Worm (Caenorhabditis elegans) whole organism, L2 larva: ENCODE data around the gene tkr-3.
"Not testable (repeated sequence)": the region's sequence is repeated elsewhere in the genome, so short reads cannot be mapped to it uniquely, and the experiment has no call there.

Experiments used
- R02D3.7 ChIP-seq: fragments of 150-350 bp; optimal IDR thresholded peaks from 2 replicates; lab custom pipeline; 2014; ENCODE audit warnings: missing biosample characterization, missing genetic modification characterization
- blmp-1 ChIP-seq: sonication (generic microtip); optimal IDR thresholded peaks from 2 replicates; lab custom pipeline; 2017; ENCODE audit warnings: missing genetic modification characterization, mild to moderate bottlenecking, missing compliant biosample characterization, antibody characterized with exemption, moderate library complexity; ENCODE audit not compliant: insufficient read depth
- ceh-82 ChIP-seq: fragments of 150-350 bp; optimal IDR thresholded peaks from 2 replicates; lab custom pipeline; 2014; ENCODE audit warnings: missing biosample characterization, missing genetic modification characterization
- lin-13 ChIP-seq: fragments of 150-350 bp; optimal IDR thresholded peaks from 2 replicates; lab custom pipeline; 2014; ENCODE audit warnings: missing biosample characterization, missing genetic modification reagents, missing genetic modification characterization
- lin-39 ChIP-seq: fragments of 150-350 bp; optimal IDR thresholded peaks from 2 replicates; lab custom pipeline; 2014; ENCODE audit warnings: missing biosample characterization, missing genetic modification reagents, missing genetic modification characterization
- nhr-11 ChIP-seq: fragments of 150-350 bp; optimal IDR thresholded peaks from 2 replicates; lab custom pipeline; 2014; ENCODE audit warnings: missing biosample characterization, missing genetic modification characterization
- unc-55 ChIP-seq: fragments of 150-350 bp; sonication (generic microtip); optimal IDR thresholded peaks from 3 replicates; lab custom pipeline; 2014; ENCODE audit warnings: missing biosample characterization, missing genetic modification reagents, missing genetic modification characterization

DNA sequence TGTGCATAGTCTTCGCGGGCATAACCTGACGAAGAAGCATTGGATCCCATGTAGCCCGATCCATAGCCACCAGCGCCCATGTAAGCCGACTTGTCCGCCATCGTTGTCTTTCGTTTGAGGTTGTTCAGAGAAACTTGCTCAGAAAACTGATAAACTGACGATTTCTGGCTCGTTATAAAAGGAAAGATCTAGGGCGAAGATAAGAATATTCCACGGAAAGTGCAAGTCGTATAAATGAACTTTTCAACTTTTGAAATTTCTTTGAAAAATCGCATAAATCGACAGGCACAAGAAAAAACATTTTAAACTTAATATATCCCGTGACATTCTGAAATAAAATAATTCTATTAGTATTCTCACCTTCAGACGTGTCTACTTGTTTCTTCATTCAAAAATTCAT is 41.0 kb upstream of the tkr-3 start, which contains the start of the genes nspd-3 and C24D10.2:
- not testable (repeated sequence) for TF ChIP-seq blmp-1 (tag; lab: Kevin White, UChicago); ceh-82 (tag; lab: Kevin White, UChicago); lin-13; unc-55; nhr-11; lin-39 (tag; lab: Kevin White, UChicago); R02D3.7 (tag; lab: Kevin White, UChicago)
